Fruit fly (Drosophila melanogaster) whole organism, embryonic: ENCODE data around the gene Or67a.

ENCODE experiments used
- CG1024 ChIP-seq: fragments of 200-800 bp; sonication (Bioruptor generic); IDR thresholded peaks from 2 replicates; pipeline ENCODE4 v1.3.6; 2022; ENCODE audit warnings: missing biosample characterization, missing genetic modification characterization
- CG13775 ChIP-seq: fragments of 200-800 bp; sonication (Bioruptor generic); optimal IDR thresholded peaks from 3 replicates; lab custom pipeline; 2017; ENCODE audit warnings: missing biosample characterization, mild to moderate bottlenecking, missing genetic modification characterization
- CG17359 ChIP-seq: fragments of 200-800 bp; sonication (Bioruptor generic); optimal IDR thresholded peaks from 3 replicates; lab custom pipeline; 2018; ENCODE audit warnings: missing biosample characterization, mild to moderate bottlenecking, missing genetic modification characterization, moderate library complexity
- CG33213 ChIP-seq: fragments of 200-800 bp; sonication (Bioruptor generic); optimal IDR thresholded peaks from 3 replicates; lab custom pipeline; 2016; ENCODE audit warnings: missing biosample characterization, missing genetic modification characterization
- Poxn ChIP-seq: fragments of 200-800 bp; sonication (Bioruptor generic); IDR thresholded peaks from 2 replicates; pipeline ENCODE4 v1.3.6; 2022; ENCODE audit warnings: missing biosample characterization, missing genetic modification characterization
- hkb ChIP-seq, 2 experiments: fragments of 200-800 bp in 1 of 2; fragments of >200 bp in 1 of 2; sonication (Bioruptor generic) in 1 of 2; IDR thresholded peaks in 1 of 2; optimal IDR thresholded peaks in 1 of 2; 2 replicates each; pipeline versions ENCODE4 v1.3.6 to Lab custom; 2017 to 2022; ENCODE audit warnings: missing biosample characterization in 1 of 2, missing genetic modification characterization in 1 of 2
- kah ChIP-seq: fragments of 200-800 bp; sonication (Bioruptor generic); optimal IDR thresholded peaks from 2 replicates; lab custom pipeline; 2018; ENCODE audit warnings: missing biosample characterization, mild to moderate bottlenecking, missing genetic modification characterization
- luna ChIP-seq: fragments of 200-800 bp; sonication (Bioruptor generic); optimal IDR thresholded peaks from 2 replicates; lab custom pipeline; 2016; ENCODE audit warnings: missing biosample characterization, missing genetic modification characterization

- TF ChIP-seq CG13775 (GFP tag; lab: Kevin White, UChicago) (no peak), CG33213 (no peak), CG1024 (no peak), luna (no peak), Poxn (GFP tag; lab: Robert Waterston, UW) (no peak), kah (no peak), hkb (optimal IDR thresholded peaks at IDR 0.05; lab: Kevin White, UChicago) (no peak), hkb (GFP tag; IDR thresholded peaks at IDR 0.05; lab: Robert Waterston, UW) (no peak), CG17359 (tag; lab: Kevin White, UChicago) (no peak)
Observed at dm6 chr3L:9505713-9506062, 23.2 kb upstream of the Or67a start.
